Fruit fly (Drosophila melanogaster) S2 (cell line): ENCODE measurements around the gene CG6790.

Source experiments
- CG8478 ChIP-seq: fragments of >200 bp; optimal IDR thresholded peaks from 2 replicates; lab custom pipeline; 2018
- CTCF ChIP-seq, 2 experiments: fragments of >200 bp; optimal IDR thresholded peaks; 2 replicates each; lab custom pipeline; 2018

dm6 chr3R:11626571-11626970 lies 48.0 kb upstream of the CG6790 start, which contains the start of the genes CG6813 and CG18764:
- TF ChIP-seq CG8478 (lab: Kevin White, UChicago): no peak
- no peak for TF ChIP-seq CTCF (optimal IDR thresholded peaks at IDR 0.05; lab: Kevin White, UChicago)
